Worm (Caenorhabditis elegans): ENCODE measurements around the gene flp-25.

Gene flp-25

DNA sequence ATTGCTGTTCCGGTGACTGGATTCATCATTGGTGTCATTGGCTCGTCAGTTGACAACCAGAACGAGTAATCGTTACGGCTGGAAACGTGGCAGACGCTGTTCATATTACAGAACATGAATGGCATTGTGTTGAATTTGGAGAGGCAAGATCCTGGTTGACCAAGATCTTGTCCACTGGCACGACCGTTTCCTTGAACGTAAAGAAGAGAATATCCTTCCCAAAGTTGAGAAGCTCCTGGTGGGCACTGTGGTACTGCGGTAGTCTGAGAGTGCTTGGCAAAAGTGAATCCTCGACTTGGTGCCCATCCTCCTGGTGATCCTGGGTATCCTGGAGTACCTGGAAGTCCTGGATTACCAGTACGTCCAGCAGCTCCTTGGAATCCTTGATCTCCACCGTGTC lies 23.4 kb upstream of the flp-25 start:
- TF ChIP-seq cnd-1 (tag; optimal IDR thresholded peaks at IDR 0.05) (no peak), ztf-11 (tag; optimal IDR thresholded peaks at IDR 0.05) (no peak), blmp-1 (tag; optimal IDR thresholded peaks at IDR 0.05) (no peak), lsy-2 (tag; optimal IDR thresholded peaks at IDR 0.05) (no peak), ceh-39 (tag; optimal IDR thresholded peaks at IDR 0.05) (no peak), zip-8 (tag; optimal IDR thresholded peaks at IDR 0.05) (no peak), ceh-83 (GFP tag; optimal IDR thresholded peaks at IDR 0.05) (no peak), sem-2 (GFP tag; optimal IDR thresholded peaks at IDR 0.05) (no peak), mep-1 (tag; optimal IDR thresholded peaks at IDR 0.05) (no peak), ceh-43 (GFP tag; optimal IDR thresholded peaks at IDR 0.05) (no peak), nhr-12 (tag; optimal IDR thresholded peaks at IDR 0.05) (no peak)

DNA sequence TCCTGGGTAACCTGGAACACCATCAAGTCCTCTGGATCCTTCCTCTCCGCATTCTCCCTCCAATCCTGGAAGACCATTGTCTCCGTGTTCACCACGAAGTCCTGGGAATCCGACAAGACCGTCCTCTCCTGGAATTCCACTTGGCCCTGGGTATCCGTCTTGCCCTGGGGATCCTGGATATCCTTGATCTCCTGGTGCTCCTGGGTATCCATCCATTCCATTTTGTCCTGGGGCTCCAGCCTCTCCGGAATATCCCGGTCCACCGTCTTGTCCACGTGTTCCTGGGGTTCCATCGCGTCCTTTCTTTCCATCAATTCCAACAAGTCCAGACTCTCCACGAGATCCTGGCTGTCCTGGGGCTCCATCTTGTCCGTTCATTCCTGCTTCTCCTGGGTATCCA lies 21.3 kb upstream of the flp-25 start:
- TF ChIP-seq nhr-2 (tag; optimal IDR thresholded peaks at IDR 0.05) = no peak
- no peak for TF ChIP-seq mep-1 (tag; optimal IDR thresholded peaks at IDR 0.05)
- TF ChIP-seq flh-1 (GFP tag; optimal IDR thresholded peaks at IDR 0.05) = no peak
- no peak for TF ChIP-seq mab-5 (tag; optimal IDR thresholded peaks at IDR 0.05)
- TF ChIP-seq tbx-8 (GFP tag; optimal IDR thresholded peaks at IDR 0.05) = no peak
- no peak for TF ChIP-seq mls-2 (tag; optimal IDR thresholded peaks at IDR 0.05)
- no peak for TF ChIP-seq lin-13 (tag; optimal IDR thresholded peaks at IDR 0.05)
- TF ChIP-seq elt-1 (tag; optimal IDR thresholded peaks at IDR 0.05; ENCODE audit: borderline replicate concordance, insufficient read depth) = no peak
- no peak for TF ChIP-seq cnd-1 (tag; optimal IDR thresholded peaks at IDR 0.05)
- TF ChIP-seq blmp-1 (tag; optimal IDR thresholded peaks at IDR 0.05) = no peak
- no peak for TF ChIP-seq unc-120 (tag; optimal IDR thresholded peaks at IDR 0.05; ENCODE audit: poor library complexity, severe bottlenecking)

DNA sequence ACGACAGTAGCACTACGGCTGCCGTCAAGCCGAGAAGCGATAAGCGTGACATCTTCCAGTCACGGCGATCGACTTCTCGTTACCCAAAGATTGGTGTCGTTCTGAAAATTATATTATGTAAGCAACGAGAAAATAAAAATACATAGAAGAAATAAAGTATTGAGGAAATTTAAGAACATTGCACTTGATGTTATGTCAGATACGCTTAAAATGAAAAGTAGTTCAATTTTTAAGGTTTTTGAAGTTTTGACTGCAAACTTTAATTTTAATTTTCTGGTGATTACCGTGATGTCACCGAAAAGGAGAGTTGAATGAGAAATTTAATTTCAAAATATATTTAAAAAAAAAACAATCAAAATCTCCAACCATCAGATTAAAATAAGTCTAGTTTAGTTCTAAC lies 17.0 kb upstream of the flp-25 start, which contains the start of gene emb-9:
emb-9 (minus strand) TSS at position 101 of the 400 bp plus-strand sequence.
- TF ChIP-seq sem-2 (GFP tag; optimal IDR thresholded peaks at IDR 0.05) (no peak), elt-1 (tag; optimal IDR thresholded peaks at IDR 0.05; ENCODE audit: borderline replicate concordance, insufficient read depth) (no peak)

DNA sequence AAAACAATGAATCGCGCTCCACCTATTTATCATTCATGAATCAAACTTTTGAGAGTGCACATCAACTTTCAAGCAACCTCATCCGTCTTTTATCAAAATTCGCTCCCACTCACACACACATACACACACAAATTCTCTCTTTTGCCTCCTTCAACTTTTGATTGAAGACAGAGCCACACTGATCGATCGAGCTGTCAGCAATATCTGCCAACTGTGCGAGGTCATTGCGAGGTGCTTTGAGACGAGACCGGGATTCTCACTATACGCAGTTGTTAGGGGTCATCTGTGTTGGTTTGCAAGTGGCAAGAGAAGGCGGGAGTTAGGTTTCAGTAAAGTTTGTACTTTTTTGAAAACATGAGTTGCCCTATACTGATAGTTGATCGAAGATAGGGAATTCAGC lies 15.2 kb upstream of the flp-25 start:
- TF ChIP-seq elt-3 (tag; optimal IDR thresholded peaks at IDR 0.05) (no peak), mab-5 (tag; optimal IDR thresholded peaks at IDR 0.05) (no peak), bed-3 (GFP tag; optimal IDR thresholded peaks at IDR 0.05) (no peak), pha-4 (tag; optimal IDR thresholded peaks at IDR 0.05) (no peak), M03D4.4 (tag; optimal IDR thresholded peaks at IDR 0.05) (no peak), nhr-76 (tag; optimal IDR thresholded peaks at IDR 0.05) (no peak), cnd-1 (tag; optimal IDR thresholded peaks at IDR 0.05) (no peak), unc-39 (tag; optimal IDR thresholded peaks at IDR 0.05) (no peak), sem-2 (GFP tag; optimal IDR thresholded peaks at IDR 0.05) (no peak), sptf-1 (tag; optimal IDR thresholded peaks at IDR 0.05) (no peak), hlh-1 (tag; optimal IDR thresholded peaks at IDR 0.05) (peak; percentile 99), unc-62 (GFP tag; optimal IDR thresholded peaks at IDR 0.05) (peak; percentile 98), ces-1 (GFP tag; optimal IDR thresholded peaks at IDR 0.05) (no peak), lin-32 (GFP tag; optimal IDR thresholded peaks at IDR 0.05) (no peak), nhr-237 (tag; optimal IDR thresholded peaks at IDR 0.05) (no peak), flh-1 (GFP tag; optimal IDR thresholded peaks at IDR 0.05) (no peak), snpc-4 (tag; optimal IDR thresholded peaks at IDR 0.05) (no peak)

DNA sequence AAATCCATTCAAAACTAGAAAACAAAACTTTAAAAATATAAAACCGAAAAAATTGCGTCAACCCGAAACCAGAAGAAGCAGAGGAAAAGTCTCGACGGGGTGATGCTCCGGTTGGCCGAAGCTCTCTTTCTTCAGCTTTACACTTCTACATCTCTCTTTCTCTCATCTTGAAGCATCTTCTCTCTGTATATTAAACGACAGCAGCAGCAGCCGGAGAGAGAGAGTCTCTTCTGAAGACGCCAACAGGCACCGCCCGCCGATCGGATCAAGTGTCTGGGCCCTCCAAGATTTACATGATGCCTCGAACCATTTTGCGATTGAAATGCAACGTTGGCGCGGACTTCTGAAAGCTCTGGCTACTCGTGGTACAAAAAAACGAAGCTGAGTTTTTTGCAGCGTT lies 14.6 kb upstream of the flp-25 start:
- no peak for TF ChIP-seq ces-1 (GFP tag; optimal IDR thresholded peaks at IDR 0.05)
- peak; percentile 24 for TF ChIP-seq unc-62 (GFP tag; optimal IDR thresholded peaks at IDR 0.05)
- no peak for TF ChIP-seq lin-32 (GFP tag; optimal IDR thresholded peaks at IDR 0.05)
- TF ChIP-seq elt-3 (tag; optimal IDR thresholded peaks at IDR 0.05) = no peak
- TF ChIP-seq hlh-1 (tag; optimal IDR thresholded peaks at IDR 0.05) = peak; percentile 91

DNA sequence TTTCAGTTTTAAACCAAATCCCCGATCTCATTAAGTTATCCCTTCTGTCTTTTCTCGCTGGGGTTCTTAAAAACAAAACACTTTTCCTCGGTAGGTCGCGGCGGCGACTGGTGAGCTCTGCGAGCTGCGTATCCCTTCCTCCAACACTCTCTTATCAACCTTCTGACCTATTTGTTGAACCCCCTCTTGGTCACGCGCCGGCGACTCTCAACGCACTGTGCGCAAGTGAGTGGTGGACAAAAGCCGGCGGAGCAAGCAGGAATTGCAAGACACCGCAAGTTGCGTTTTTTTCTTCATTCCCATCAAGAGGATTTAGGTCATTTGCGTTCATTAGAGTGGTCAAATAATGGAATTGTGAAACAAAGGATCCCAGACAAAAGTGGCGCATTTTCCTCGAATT lies 7.5 kb upstream of the flp-25 start:
- TF ChIP-seq pha-4 (tag; optimal IDR thresholded peaks at IDR 0.05) (peak; percentile 34), nhr-2 (tag; optimal IDR thresholded peaks at IDR 0.05) (no peak)
